Fruit fly (Drosophila melanogaster) whole organism, embryonic: ENCODE data around the gene Nepl14.

ENCODE experiments used
- Atf6 ChIP-seq: fragments of 200-800 bp; sonication (Bioruptor generic); IDR thresholded peaks from 2 replicates; pipeline ENCODE4 v1.3.6; 2022; ENCODE audit warnings: missing biosample characterization, missing genetic modification characterization
- CG13296 ChIP-seq: fragments of 200-800 bp; sonication (Bioruptor generic); optimal IDR thresholded peaks from 3 replicates; lab custom pipeline; 2018; ENCODE audit warnings: missing biosample characterization, mild to moderate bottlenecking, missing genetic modification characterization
- CG14050 ChIP-seq: fragments of 200-800 bp; sonication (Bioruptor generic); IDR thresholded peaks from 3 replicates; pipeline ENCODE4 v1.3.6; 2022; ENCODE audit warnings: missing biosample characterization, missing genetic modification characterization
- CG18476 ChIP-seq: fragments of 200-800 bp; sonication (Bioruptor generic); optimal IDR thresholded peaks from 2 replicates; lab custom pipeline; 2016; ENCODE audit warnings: missing biosample characterization, mild to moderate bottlenecking, missing genetic modification characterization
- CG2199 ChIP-seq: fragments of 200-800 bp; sonication (Bioruptor generic); IDR thresholded peaks from 3 replicates; pipeline ENCODE4 v1.3.6; 2022; ENCODE audit warnings: missing biosample characterization, missing genetic modification characterization
- CG30431 ChIP-seq: fragments of 200-800 bp; sonication (Bioruptor generic); optimal IDR thresholded peaks from 2 replicates; lab custom pipeline; 2017; ENCODE audit warnings: missing biosample characterization, missing genetic modification characterization
- CG32767 ChIP-seq: fragments of 200-800 bp; sonication (Bioruptor generic); IDR thresholded peaks from 2 replicates; pipeline ENCODE4 v1.3.6; 2022; ENCODE audit warnings: missing biosample characterization, missing genetic modification characterization
- CG33213 ChIP-seq: fragments of 200-800 bp; sonication (Bioruptor generic); optimal IDR thresholded peaks from 3 replicates; lab custom pipeline; 2016; ENCODE audit warnings: missing biosample characterization, missing genetic modification characterization
- CG4282 ChIP-seq: fragments of 200-800 bp; sonication (Bioruptor generic); optimal IDR thresholded peaks from 2 replicates; lab custom pipeline; 2016; ENCODE audit warnings: missing biosample characterization, missing genetic modification characterization
- CG43689 ChIP-seq: fragments of 200-800 bp; sonication (Bioruptor generic); IDR thresholded peaks from 2 replicates; pipeline ENCODE4 v1.3.6; 2022; ENCODE audit warnings: missing biosample characterization, missing genetic modification characterization
- CG4617 ChIP-seq: fragments of 200-800 bp; sonication (Bioruptor generic); optimal IDR thresholded peaks from 3 replicates; lab custom pipeline; 2016; ENCODE audit warnings: missing biosample characterization, missing genetic modification characterization, borderline replicate concordance
- CG5180 ChIP-seq: fragments of 200-800 bp; sonication (Bioruptor generic); optimal IDR thresholded peaks from 3 replicates; lab custom pipeline; 2017; ENCODE audit warnings: missing biosample characterization, missing genetic modification characterization, mild to moderate bottlenecking, moderate library complexity, missing genetic modification reagents
- CG5953 ChIP-seq: fragments of 200-800 bp; sonication (Bioruptor generic); IDR thresholded peaks from 2 replicates; pipeline ENCODE4 v1.3.6; 2022; ENCODE audit warnings: missing biosample characterization, missing genetic modification characterization
- CG6272 ChIP-seq: fragments of 200-800 bp; sonication (Bioruptor generic); IDR thresholded peaks from 2 replicates; pipeline ENCODE4 v1.3.6; 2022; ENCODE audit warnings: missing biosample characterization, missing genetic modification characterization
- Dll ChIP-seq: fragments of 200-800 bp; sonication (Bioruptor generic); IDR thresholded peaks from 4 replicates; pipeline ENCODE4 v1.3.6; 2022; ENCODE audit warnings: missing biosample characterization, missing genetic modification characterization; ENCODE audit not compliant: partially characterized antibody
- Dref ChIP-seq: fragments of 200-800 bp; sonication (Bioruptor generic); IDR thresholded peaks from 2 replicates; pipeline ENCODE4 v1.3.6; 2022; ENCODE audit warnings: missing biosample characterization, missing genetic modification characterization
- Drgx ChIP-seq: fragments of 200-800 bp; sonication (Bioruptor generic); IDR thresholded peaks from 2 replicates; pipeline ENCODE4 v1.3.6; 2022; ENCODE audit warnings: missing biosample characterization, missing genetic modification characterization
- Ets65A ChIP-seq: fragments of 200-800 bp; sonication (Bioruptor generic); peaks from one replicate; lab custom pipeline; 2016; ENCODE audit warnings: missing biosample characterization, missing genetic modification characterization
- Hand ChIP-seq: fragments of 200-800 bp; sonication (Bioruptor generic); optimal IDR thresholded peaks from 2 replicates; lab custom pipeline; 2017; ENCODE audit warnings: mild to moderate bottlenecking, missing biosample characterization, missing genetic modification reagents, missing genetic modification characterization
- Hr39 ChIP-seq: fragments of >200 bp; optimal IDR thresholded peaks from 2 replicates; lab custom pipeline; 2017
- MBD-R2 ChIP-seq: fragments of 200-800 bp; sonication (Bioruptor generic); IDR thresholded peaks from 2 replicates; pipeline ENCODE4 v1.3.6; 2022; ENCODE audit warnings: missing biosample characterization, missing genetic modification characterization
- MESR4 ChIP-seq: fragments of 200-800 bp; sonication (Bioruptor generic); optimal IDR thresholded peaks from 2 replicates; lab custom pipeline; 2018; ENCODE audit warnings: missing biosample characterization, mild to moderate bottlenecking, missing genetic modification characterization, moderate library complexity
- MTF-1 ChIP-seq: fragments of 200-800 bp; sonication (Bioruptor generic); optimal IDR thresholded peaks from 2 replicates; lab custom pipeline; 2018; ENCODE audit warnings: missing biosample characterization, mild to moderate bottlenecking, missing genetic modification characterization, borderline replicate concordance
- Med ChIP-seq: fragments of 200-800 bp; sonication (Bioruptor generic); peaks from one replicate; lab custom pipeline; 2016; ENCODE audit warnings: missing biosample characterization, missing genetic modification characterization, mild to moderate bottlenecking, inconsistent platforms, moderate library complexity
- Mrtf ChIP-seq: fragments of 200-800 bp; sonication (Bioruptor generic); IDR thresholded peaks from 3 replicates; pipeline ENCODE4 v1.3.6; 2022; ENCODE audit warnings: missing biosample characterization, missing genetic modification characterization
- NC2α ChIP-seq: fragments of 200-800 bp; sonication (Bioruptor generic); optimal IDR thresholded peaks from 2 replicates; lab custom pipeline; 2016; ENCODE audit warnings: missing biosample characterization, missing genetic modification characterization
- Nf-YC ChIP-seq: fragments of 200-800 bp; optimal IDR thresholded peaks from 3 replicates; lab custom pipeline; 2019; ENCODE audit warnings: missing biosample characterization, mild to moderate bottlenecking, missing genetic modification characterization, moderate library complexity
- NfI ChIP-seq: fragments of 200-800 bp; sonication (Bioruptor generic); optimal IDR thresholded peaks from 3 replicates; lab custom pipeline; 2018; ENCODE audit warnings: missing biosample characterization, mild to moderate bottlenecking, missing genetic modification characterization, moderate library complexity
- Oaz ChIP-seq: fragments of 200-800 bp; sonication (Bioruptor generic); IDR thresholded peaks from 2 replicates; pipeline ENCODE4 v1.3.6; 2022; ENCODE audit warnings: missing biosample characterization, missing genetic modification characterization
- Oli ChIP-seq: fragments of 200-800 bp; sonication (Bioruptor generic); optimal IDR thresholded peaks from 2 replicates; lab custom pipeline; 2018; ENCODE audit warnings: missing biosample characterization, mild to moderate bottlenecking, missing genetic modification characterization, moderate library complexity
- Xrp1 ChIP-seq: fragments of 200-800 bp; sonication (Bioruptor generic); IDR thresholded peaks from 2 replicates; pipeline ENCODE4 v1.3.6; 2022; ENCODE audit warnings: missing biosample characterization, missing genetic modification characterization
- cato ChIP-seq: fragments of 200-800 bp; sonication (Bioruptor generic); optimal IDR thresholded peaks from 2 replicates; lab custom pipeline; 2016; ENCODE audit warnings: missing biosample characterization, missing genetic modification characterization, borderline replicate concordance
- chinmo ChIP-seq: fragments of 200-800 bp; sonication (Bioruptor generic); IDR thresholded peaks from 4 replicates; pipeline ENCODE4 v1.3.6; 2022; ENCODE audit warnings: missing biosample characterization, missing genetic modification characterization; ENCODE audit not compliant: partially characterized antibody
- crol ChIP-seq: fragments of 200-800 bp; sonication (Bioruptor generic); IDR thresholded peaks from 2 replicates; pipeline ENCODE4 v1.3.6; 2022; ENCODE audit warnings: missing biosample characterization, missing genetic modification characterization
- crp ChIP-seq, 2 experiments: fragments of 200-800 bp; sonication (Bioruptor generic); optimal IDR thresholded peaks; 2 replicates in 1 of 2; 3 replicates in 1 of 2; lab custom pipeline; 2017; ENCODE audit warnings: missing biosample characterization in 2 of 2, missing genetic modification characterization in 2 of 2, mild to moderate bottlenecking in 1 of 2, moderate library complexity in 1 of 2
- eve ChIP-seq, 2 experiments: fragments of >200 bp; optimal IDR thresholded peaks; 2 replicates each; lab custom pipeline; 2017; ENCODE audit warnings: missing biosample characterization in 2 of 2, missing genetic modification characterization in 2 of 2
- gcm ChIP-seq: fragments of 200-800 bp; sonication (Bioruptor generic); optimal IDR thresholded peaks from 2 replicates; lab custom pipeline; 2019; ENCODE audit warnings: missing biosample characterization, mild to moderate bottlenecking, missing genetic modification characterization, moderate library complexity
- gt ChIP-seq: fragments of 200-800 bp; sonication (Bioruptor generic); IDR thresholded peaks from 2 replicates; pipeline ENCODE4 v1.3.6; 2022; ENCODE audit warnings: missing biosample characterization, missing genetic modification characterization
- kni ChIP-seq: fragments of 200-800 bp; sonication (Bioruptor generic); optimal IDR thresholded peaks from 3 replicates; lab custom pipeline; 2017; ENCODE audit warnings: mild to moderate bottlenecking, missing biosample characterization, missing genetic modification reagents, missing genetic modification characterization
- knrl ChIP-seq: fragments of 200-800 bp; sonication (Bioruptor generic); IDR thresholded peaks from 3 replicates; pipeline ENCODE4 v1.3.6; 2022; ENCODE audit warnings: missing biosample characterization, missing genetic modification characterization; ENCODE audit not compliant: partially characterized antibody
- lola ChIP-seq, 3 experiments: fragments of >200 bp in 2 of 3; fragments of 200-800 bp in 1 of 3; sonication (Bioruptor generic) in 1 of 3; optimal IDR thresholded peaks; 2 replicates each; lab custom pipeline; 2017 to 2019; ENCODE audit warnings: missing biosample characterization in 3 of 3, missing genetic modification characterization in 3 of 3, mild to moderate bottlenecking in 1 of 3, moderate library complexity in 1 of 3
- onecut ChIP-seq: fragments of 200-800 bp; sonication (Bioruptor generic); IDR thresholded peaks from 2 replicates; pipeline ENCODE4 v1.3.6; 2022; ENCODE audit warnings: missing biosample characterization, missing genetic modification characterization
- repo ChIP-seq: fragments of 200-800 bp; sonication (Bioruptor generic); optimal IDR thresholded peaks from 2 replicates; lab custom pipeline; 2016; ENCODE audit warnings: missing biosample characterization, missing genetic modification characterization
- shn ChIP-seq: fragments of 200-800 bp; sonication (Bioruptor generic); optimal IDR thresholded peaks from 3 replicates; lab custom pipeline; 2016; ENCODE audit warnings: missing biosample characterization, missing genetic modification characterization
- slbo ChIP-seq: fragments of 200-800 bp; sonication (Bioruptor generic); IDR thresholded peaks from 2 replicates; pipeline ENCODE4 v1.3.6; 2022; ENCODE audit warnings: missing biosample characterization, missing genetic modification characterization
- sob ChIP-seq: fragments of 200-800 bp; sonication (Bioruptor generic); IDR thresholded peaks from 2 replicates; pipeline ENCODE4 v1.3.6; 2022; ENCODE audit warnings: missing biosample characterization, missing genetic modification characterization
- toy ChIP-seq: fragments of 200-800 bp; sonication (Bioruptor generic); IDR thresholded peaks from 2 replicates; pipeline ENCODE4 v1.3.6; 2022; ENCODE audit warnings: missing biosample characterization, missing genetic modification characterization
- yki ChIP-seq: fragments of >200 bp; optimal IDR thresholded peaks from 3 replicates; lab custom pipeline; 2018
- z ChIP-seq: fragments of 200-800 bp; sonication (Bioruptor generic); IDR thresholded peaks from 3 replicates; pipeline ENCODE4 v1.3.6; 2022; ENCODE audit warnings: missing biosample characterization, missing genetic modification characterization

The Nepl14 gene

dm6 chr3R:22755187-22755777 lies 8.2 kb downstream of the Nepl14 start (continued):
- no peak for TF ChIP-seq Mrtf (GFP tag; lab: Robert Waterston, UW)
- TF ChIP-seq CG30431 (GFP tag; lab: Kevin White, UChicago): no peak
- TF ChIP-seq eve (GFP tag; optimal IDR thresholded peaks at IDR 0.05; lab: Kevin White, UChicago): no peak
- TF ChIP-seq Drgx (GFP tag; lab: Robert Waterston, UW): 0 out of 2 replicates have a peak, but pooled peaks have one; percentile 8
- 0 out of 2 replicates have a peak, but pooled peaks have one; percentile 30 for TF ChIP-seq Atf6 (GFP tag; lab: Robert Waterston, UW)
- TF ChIP-seq CG13296 (GFP tag; lab: Kevin White, UChicago): no peak
- TF ChIP-seq crp (GFP tag; optimal IDR thresholded peaks at IDR 0.05; lab: Kevin White, UChicago): peak in 1 of 2 experiments; percentile 15
- TF ChIP-seq Hand: no peak
- TF ChIP-seq CG4282: no peak
- no peak for TF ChIP-seq Oli (tag; lab: Kevin White, UChicago)
- TF ChIP-seq z (GFP tag; lab: Robert Waterston, UW): peak; percentile 23; the same call in 1 of the 3 replicates
- no peak for TF ChIP-seq chinmo (GFP tag; lab: Robert Waterston, UW)
- TF ChIP-seq onecut (GFP tag; lab: Robert Waterston, UW): peak; percentile 99
- no peak for TF ChIP-seq repo (GFP tag; lab: Kevin White, UChicago)
- no peak for TF ChIP-seq knrl (GFP tag; lab: Robert Waterston, UW)
- TF ChIP-seq CG33213: no peak
- TF ChIP-seq crol (GFP tag; lab: Robert Waterston, UW): peak; percentile 89
- peak; percentile 68 for TF ChIP-seq Med (GFP tag; lab: Kevin White, UChicago)
- TF ChIP-seq Oaz: no peak
- peak; percentile 58 for TF ChIP-seq MTF-1 (GFP tag; lab: Kevin White, UChicago)
- no peak for TF ChIP-seq toy (GFP tag; lab: Robert Waterston, UW)
- TF ChIP-seq Xrp1: no peak
- 0 out of 2 replicates have a peak, but pooled peaks have one; percentile 4 for TF ChIP-seq slbo (GFP tag; lab: Robert Waterston, UW)
- TF ChIP-seq CG5953: no peak
- 0 out of 2 replicates have a peak, but pooled peaks have one; percentile 17 for TF ChIP-seq CG32767 (GFP tag; lab: Robert Waterston, UW)
- TF ChIP-seq gcm: no peak
- TF ChIP-seq NC2α (GFP tag; lab: Kevin White, UChicago): no peak
- no peak for TF ChIP-seq Dll (GFP tag; lab: Robert Waterston, UW)
- no peak for TF ChIP-seq CG18476 (GFP tag; lab: Kevin White, UChicago)
- 0 out of 3 replicates have a peak, but pooled peaks have one; percentile 55 for TF ChIP-seq CG2199 (GFP tag; lab: Robert Waterston, UW)
- TF ChIP-seq sob (GFP tag; lab: Robert Waterston, UW): 0 out of 2 replicates have a peak, but pooled peaks have one; percentile 25
- TF ChIP-seq CG4617: no peak
- TF ChIP-seq NfI (GFP tag; lab: Kevin White, UChicago): no peak
- TF ChIP-seq CG6272 (GFP tag; lab: Robert Waterston, UW): no peak

- peak; percentile 6 for TF ChIP-seq MESR4 (GFP tag; lab: Kevin White, UChicago)
- peak; percentile 51 for TF ChIP-seq Nf-YC
- TF ChIP-seq yki (lab: Kevin White, UChicago): no peak
- peak in 1 of 3 experiments; percentile 47 for TF ChIP-seq lola (GFP tag; optimal IDR thresholded peaks at IDR 0.05; lab: Kevin White, UChicago)
- TF ChIP-seq Hr39: no peak
- no peak for TF ChIP-seq CG43689 (GFP tag; lab: Robert Waterston, UW)
- 0 out of 2 replicates have a peak, but pooled peaks have one; percentile 11 for TF ChIP-seq Dref
- TF ChIP-seq Ets65A: peak; percentile 90
- TF ChIP-seq kni: no peak
- peak; percentile 36; the same call in 2 of the 3 replicates for TF ChIP-seq CG14050 (GFP tag; lab: Robert Waterston, UW)
- no peak for TF ChIP-seq gt
- peak; percentile 50 for TF ChIP-seq shn (GFP tag; lab: Kevin White, UChicago)
- TF ChIP-seq MBD-R2 (GFP tag; lab: Robert Waterston, UW): peak; percentile 23; the same call in 1 of the 2 replicates
- peak; percentile 11 for TF ChIP-seq CG5180 (GFP tag; lab: Kevin White, UChicago)
- no peak for TF ChIP-seq cato (GFP tag; lab: Kevin White, UChicago)
Observed at dm6 chr3R:22753895-22754774, 9.4 kb downstream of the Nepl14 start.
